Worm (Caenorhabditis elegans) whole organism, L1 larva: ENCODE measurements around the gene F53F8.3.

ENCODE experiments used
- C16A3.4 ChIP-seq: fragments of 150-350 bp; optimal IDR thresholded peaks from 2 replicates; lab custom pipeline; 2014; ENCODE audit warnings: missing biosample characterization, missing genetic modification characterization
- alr-1 ChIP-seq: fragments of 200-800 bp; sonication (Bioruptor generic); optimal IDR thresholded peaks from 2 replicates; lab custom pipeline; 2018; ENCODE audit warnings: borderline replicate concordance, mild to moderate bottlenecking, missing genetic modification characterization, missing compliant biosample characterization
- ama-1 ChIP-seq: fragments of 150-350 bp; optimal IDR thresholded peaks from 2 replicates; lab custom pipeline; 2014
- blmp-1 ChIP-seq: fragments of 150-350 bp; optimal IDR thresholded peaks from 2 replicates; lab custom pipeline; 2014; ENCODE audit warnings: missing biosample characterization, missing genetic modification characterization
- ceh-63 ChIP-seq: fragments of 200-800 bp; sonication (Bioruptor generic); optimal IDR thresholded peaks from 2 replicates; lab custom pipeline; 2018; ENCODE audit warnings: mild to moderate bottlenecking, missing genetic modification characterization, missing compliant biosample characterization
- ceh-8 ChIP-seq: fragments of 200-800 bp; sonication (Bioruptor generic); optimal IDR thresholded peaks from 2 replicates; lab custom pipeline; 2018; ENCODE audit warnings: mild to moderate bottlenecking, missing genetic modification characterization, moderate library complexity, missing compliant biosample characterization
- ceh-82 ChIP-seq, 3 experiments: fragments of 150-350 bp in 1 of 3; sonication (generic microtip) in 2 of 3; optimal IDR thresholded peaks; 2 replicates each; lab custom pipeline; 2014 to 2017; ENCODE audit warnings: missing biosample characterization in 3 of 3, missing genetic modification characterization in 3 of 3
- ceh-90 ChIP-seq: sonication (generic microtip); optimal IDR thresholded peaks from 2 replicates; lab custom pipeline; 2016; ENCODE audit warnings: missing genetic modification characterization, missing compliant biosample characterization
- ces-1 ChIP-seq: fragments of 150-350 bp; optimal IDR thresholded peaks from 2 replicates; lab custom pipeline; 2014; ENCODE audit warnings: missing biosample characterization, missing genetic modification reagents, missing genetic modification characterization
- dpl-1 ChIP-seq, 3 experiments: fragments of 150-350 bp in 2 of 3; sonication (generic microtip) in 1 of 3; optimal IDR thresholded peaks; 2 replicates each; lab custom pipeline; 2014 to 2017; ENCODE audit warnings: missing biosample characterization in 3 of 3, missing genetic modification characterization in 3 of 3, missing genetic modification reagents in 3 of 3
- dsc-1 ChIP-seq: sonication (generic microtip); optimal IDR thresholded peaks from 2 replicates; lab custom pipeline; 2016; ENCODE audit warnings: mild to moderate bottlenecking, missing genetic modification characterization, missing compliant biosample characterization
- efl-1 ChIP-seq, 4 experiments: fragments of 150-350 bp; optimal IDR thresholded peaks in 3 of 4; peaks in 1 of 4; 1 replicate in 1 of 4; 2 replicates in 3 of 4; lab custom pipeline; 2014; ENCODE audit warnings: missing biosample characterization in 2 of 4, missing genetic modification characterization in 2 of 4, missing genetic modification reagents in 2 of 4
- efl-3 ChIP-seq: fragments of 200-800 bp; sonication (Bioruptor generic); optimal IDR thresholded peaks from 2 replicates; lab custom pipeline; 2018; ENCODE audit warnings: mild to moderate bottlenecking, missing genetic modification characterization, missing compliant biosample characterization
- egl-27 ChIP-seq, 2 experiments: fragments of 150-350 bp in 1 of 2; sonication (generic microtip); optimal IDR thresholded peaks; 3 replicates each; lab custom pipeline; 2017 to 2018; ENCODE audit warnings: missing biosample characterization in 2 of 2, missing genetic modification characterization in 2 of 2, missing genetic modification reagents in 2 of 2
- elt-3 ChIP-seq, 6 experiments: fragments of 150-350 bp in 1 of 6; sonication (generic microtip); optimal IDR thresholded peaks; 2 replicates each; lab custom pipeline; 2017 to 2018; ENCODE audit warnings: missing biosample characterization in 6 of 6, missing genetic modification characterization in 6 of 6, inconsistent platforms in 1 of 6
- ets-5 ChIP-seq: fragments of 200-800 bp; sonication (Bioruptor generic); IDR thresholded peaks from 2 replicates; pipeline ENCODE4 v1.3.6; 2022; ENCODE audit warnings: missing genetic modification characterization, missing compliant biosample characterization
- fos-1 ChIP-seq: fragments of 150-350 bp; optimal IDR thresholded peaks from 2 replicates; lab custom pipeline; 2014; ENCODE audit warnings: missing biosample characterization, missing genetic modification characterization
- irx-1 ChIP-seq: sonication (generic microtip); optimal IDR thresholded peaks from 2 replicates; lab custom pipeline; 2016; ENCODE audit warnings: missing genetic modification characterization, missing compliant biosample characterization
- jun-1 ChIP-seq: fragments of 150-350 bp; optimal IDR thresholded peaks from 2 replicates; lab custom pipeline; 2014; ENCODE audit warnings: missing biosample characterization, missing genetic modification reagents, missing genetic modification characterization
- lin-13 ChIP-seq: fragments of 150-350 bp; optimal IDR thresholded peaks from 2 replicates; lab custom pipeline; 2014; ENCODE audit warnings: missing biosample characterization, missing genetic modification reagents, missing genetic modification characterization
- lin-14 ChIP-seq: fragments of 200-800 bp; sonication (Bioruptor generic); optimal IDR thresholded peaks from 2 replicates; lab custom pipeline; 2018; ENCODE audit warnings: mild to moderate bottlenecking, missing genetic modification characterization, moderate library complexity, missing compliant biosample characterization
- lin-15B ChIP-seq: fragments of 150-350 bp; sonication (generic microtip); optimal IDR thresholded peaks from 3 replicates; lab custom pipeline; 2014; ENCODE audit warnings: missing biosample characterization, missing genetic modification characterization
- lin-35 ChIP-seq, 2 experiments: fragments of 150-350 bp; optimal IDR thresholded peaks; 2 replicates each; lab custom pipeline; 2014; ENCODE audit warnings: missing biosample characterization in 2 of 2, missing genetic modification characterization in 2 of 2, missing genetic modification reagents in 2 of 2
- lir-3 ChIP-seq: sonication (generic microtip); optimal IDR thresholded peaks from 2 replicates; lab custom pipeline; 2016; ENCODE audit warnings: mild to moderate bottlenecking, missing genetic modification characterization, moderate library complexity, missing compliant biosample characterization; ENCODE audit not compliant: poor library complexity
- lsy-2 ChIP-seq, 2 experiments: fragments of 150-350 bp; optimal IDR thresholded peaks; 2 replicates each; lab custom pipeline; 2014; ENCODE audit warnings: missing biosample characterization in 2 of 2, missing genetic modification characterization in 2 of 2
- mdl-1 ChIP-seq, 2 experiments: fragments of 150-350 bp; optimal IDR thresholded peaks; 2 replicates each; lab custom pipeline; 2014 to 2017; ENCODE audit warnings: missing biosample characterization in 2 of 2, missing genetic modification characterization in 2 of 2, inconsistent platforms in 1 of 2
- nhr-11 ChIP-seq: fragments of 150-350 bp; optimal IDR thresholded peaks from 2 replicates; lab custom pipeline; 2014; ENCODE audit warnings: missing biosample characterization, missing genetic modification characterization
- nhr-20 ChIP-seq: sonication (generic microtip); optimal IDR thresholded peaks from 2 replicates; lab custom pipeline; 2016; ENCODE audit warnings: mild to moderate bottlenecking, missing genetic modification characterization, missing compliant biosample characterization
- nhr-47 ChIP-seq: sonication (generic microtip); optimal IDR thresholded peaks from 2 replicates; lab custom pipeline; 2016; ENCODE audit warnings: mild to moderate bottlenecking, missing genetic modification characterization, moderate library complexity, missing compliant biosample characterization
- nhr-71 ChIP-seq: sonication (generic microtip); optimal IDR thresholded peaks from 2 replicates; lab custom pipeline; 2016; ENCODE audit warnings: mild to moderate bottlenecking, missing genetic modification characterization, moderate library complexity, missing compliant biosample characterization
- nhr-77 ChIP-seq: fragments of 150-350 bp; optimal IDR thresholded peaks from 2 replicates; lab custom pipeline; 2014; ENCODE audit warnings: missing biosample characterization, missing genetic modification characterization
- nhr-84 ChIP-seq: sonication (generic microtip); optimal IDR thresholded peaks from 2 replicates; lab custom pipeline; 2017; ENCODE audit warnings: missing biosample characterization, missing genetic modification characterization
- pag-3 ChIP-seq: sonication (generic microtip); optimal IDR thresholded peaks from 2 replicates; lab custom pipeline; 2017; ENCODE audit warnings: missing genetic modification characterization, mild to moderate bottlenecking, missing compliant biosample characterization, antibody characterized with exemption, borderline replicate concordance; ENCODE audit not compliant: insufficient read depth
- pax-3 ChIP-seq: fragments of 200-800 bp; sonication (Bioruptor generic); optimal IDR thresholded peaks from 2 replicates; lab custom pipeline; 2018; ENCODE audit warnings: mild to moderate bottlenecking, missing genetic modification characterization, moderate library complexity, missing compliant biosample characterization
- rnt-1 ChIP-seq: sonication (generic microtip); optimal IDR thresholded peaks from 2 replicates; lab custom pipeline; 2016; ENCODE audit warnings: mild to moderate bottlenecking, missing genetic modification characterization, moderate library complexity, missing compliant biosample characterization
- skn-1 ChIP-seq: fragments of 150-350 bp; optimal IDR thresholded peaks from 2 replicates; lab custom pipeline; 2014; ENCODE audit warnings: missing biosample characterization, missing genetic modification characterization
- snu-23 ChIP-seq: sonication (generic microtip); optimal IDR thresholded peaks from 2 replicates; lab custom pipeline; 2016; ENCODE audit warnings: missing genetic modification characterization, missing compliant biosample characterization
- sptf-1 ChIP-seq: fragments of 150-350 bp; optimal IDR thresholded peaks from 2 replicates; lab custom pipeline; 2014; ENCODE audit warnings: missing biosample characterization, missing genetic modification characterization
- swsn-7 ChIP-seq: sonication (generic microtip); optimal IDR thresholded peaks from 2 replicates; lab custom pipeline; 2016; ENCODE audit warnings: missing genetic modification characterization, missing compliant biosample characterization
- tbx-2 ChIP-seq: sonication (generic microtip); optimal IDR thresholded peaks from 2 replicates; lab custom pipeline; 2016; ENCODE audit warnings: missing genetic modification characterization, missing compliant biosample characterization
- tlp-1 ChIP-seq: fragments of 150-350 bp; optimal IDR thresholded peaks from 2 replicates; lab custom pipeline; 2014; ENCODE audit warnings: missing biosample characterization, missing genetic modification characterization
- unc-30 ChIP-seq: sonication (generic microtip); optimal IDR thresholded peaks from 2 replicates; lab custom pipeline; 2017; ENCODE audit warnings: missing biosample characterization, missing genetic modification characterization
- unc-98 ChIP-seq: fragments of 200-800 bp; sonication (Bioruptor generic); IDR thresholded peaks from 2 replicates; pipeline ENCODE4 v1.3.6; 2022; ENCODE audit warnings: missing genetic modification characterization, missing compliant biosample characterization
- vab-15 ChIP-seq: sonication (generic microtip); optimal IDR thresholded peaks from 2 replicates; lab custom pipeline; 2017; ENCODE audit warnings: missing genotype, mild to moderate bottlenecking, missing genetic modification characterization, missing compliant biosample characterization
- zip-4 ChIP-seq: fragments of 200-800 bp; sonication (Bioruptor generic); optimal IDR thresholded peaks from 2 replicates; lab custom pipeline; 2018; ENCODE audit warnings: mild to moderate bottlenecking, missing genetic modification characterization, moderate library complexity, missing compliant biosample characterization
- ztf-4 ChIP-seq: fragments of 150-350 bp; optimal IDR thresholded peaks from 2 replicates; lab custom pipeline; 2014; ENCODE audit warnings: missing biosample characterization, missing genetic modification characterization

F53F8.3 gene

DNA sequence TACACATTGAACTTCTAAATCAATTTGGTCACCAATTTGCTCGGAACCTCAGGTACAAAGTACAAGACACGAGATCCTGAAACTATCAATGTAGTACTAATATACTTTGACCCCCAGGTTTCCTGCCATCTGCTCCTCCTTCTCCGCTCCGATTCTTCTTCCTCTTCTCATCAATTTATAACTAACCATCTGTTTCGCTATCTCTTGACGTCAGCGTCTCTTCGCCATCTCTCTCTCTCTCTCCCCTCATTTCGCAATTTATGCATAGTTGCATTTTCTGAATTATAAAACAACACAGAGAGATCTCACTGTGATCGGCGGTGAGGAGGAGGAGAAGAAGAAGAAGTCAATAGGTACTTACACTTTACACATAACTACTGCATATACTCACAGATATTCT lies 22.4 kb upstream of the F53F8.3 start (continued):
- TF ChIP-seq tbx-2 (peak; percentile 34), tlp-1 (no peak), vab-15 (tag; lab: Kevin White, UChicago) (no peak), fos-1 (tag; lab: Kevin White, UChicago) (no peak), irx-1 (peak; percentile 28), zip-4 (peak; percentile 59), egl-27 (tag; optimal IDR thresholded peaks at IDR 0.05; lab: Kevin White, UChicago) (no peak), lir-3 (tag; lab: Kevin White, UChicago) (peak; percentile 30), ets-5 (no peak), pag-3 (tag; lab: Kevin White, UChicago) (no peak), swsn-7 (tag; lab: Kevin White, UChicago) (peak; percentile 54), nhr-11 (tag; lab: Kevin White, UChicago) (no peak), ceh-63 (GFP tag; lab: Kevin White, UChicago) (no peak), nhr-20 (tag; lab: Kevin White, UChicago) (peak; percentile 30), mdl-1 (tag; optimal IDR thresholded peaks at IDR 0.05; lab: Kevin White, UChicago) (peak in 1 of 2 experiments; percentile 49), blmp-1 (tag; lab: Kevin White, UChicago) (peak; percentile 1), jun-1 (tag; lab: Kevin White, UChicago) (no peak), sptf-1 (no peak), ztf-4 (tag; lab: Kevin White, UChicago) (peak; percentile 74), C16A3.4 (tag; lab: Kevin White, UChicago) (peak; percentile 40), rnt-1 (peak; percentile 66), ama-1 (lab: Kevin White, UChicago) (peak; percentile 23), elt-3 (tag; optimal IDR thresholded peaks at IDR 0.05; lab: Kevin White, UChicago) (no peak), lin-15B (tag; lab: Kevin White, UChicago) (no peak), nhr-71 (peak; percentile 78), lin-35 (GFP tag; optimal IDR thresholded peaks at IDR 0.05; lab: Kevin White, UChicago) (peak in 1 of 2 experiments; percentile 20), ces-1 (GFP tag; lab: Kevin White, UChicago) (no peak), alr-1 (tag; lab: Kevin White, UChicago) (no peak), efl-3 (GFP tag; lab: Kevin White, UChicago) (no peak), nhr-84 (no peak), snu-23 (GFP tag; lab: Kevin White, UChicago) (peak; percentile 66)

DNA sequence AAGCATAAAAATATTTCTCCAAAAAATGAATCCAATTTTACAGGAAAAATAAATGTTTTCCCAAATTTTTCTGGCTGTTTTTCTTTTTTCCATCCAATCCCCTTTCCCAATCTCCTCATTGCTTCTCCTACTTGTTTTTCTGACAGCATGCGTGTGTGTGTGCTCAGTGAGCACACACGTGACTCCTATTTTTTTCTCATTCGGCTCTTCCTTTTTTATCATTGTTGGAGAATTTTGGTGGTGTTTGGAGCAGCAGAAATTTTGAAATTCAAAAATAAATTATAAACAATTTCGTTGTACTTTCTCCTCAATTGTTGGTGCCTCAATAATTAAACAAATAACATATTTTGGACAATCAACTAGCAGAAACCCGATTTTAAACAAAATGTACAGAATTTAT lies 21.3 kb upstream of the F53F8.3 start:
- peak; percentile 25 for TF ChIP-seq lin-14
- no peak for TF ChIP-seq unc-98
- no peak for TF ChIP-seq ceh-90
- TF ChIP-seq mdl-1 (tag; optimal IDR thresholded peaks at IDR 0.05; lab: Kevin White, UChicago): peak in 1 of 2 experiments; percentile 72
- TF ChIP-seq nhr-84: no peak
- TF ChIP-seq ces-1 (GFP tag; lab: Kevin White, UChicago): no peak
- peak; percentile 35 for TF ChIP-seq skn-1 (tag; lab: Kevin White, UChicago)
- no peak for TF ChIP-seq ceh-8 (GFP tag; lab: Kevin White, UChicago)
- peak in 1 of 3 experiments; percentile 15 for TF ChIP-seq ceh-82 (tag; optimal IDR thresholded peaks at IDR 0.05; lab: Kevin White, UChicago)
- no peak for TF ChIP-seq efl-1 (optimal IDR thresholded peaks at IDR 0.05; lab: Kevin White, UChicago)
- TF ChIP-seq efl-1 (GFP tag; optimal IDR thresholded peaks at IDR 0.05 in 1 of 2; lab: Kevin White, UChicago): peak in 1 of 2 experiments; percentile 0
- peak; percentile 18 for TF ChIP-seq nhr-71
- no peak for TF ChIP-seq nhr-77 (tag; lab: Kevin White, UChicago)
- TF ChIP-seq nhr-47 (tag; lab: Kevin White, UChicago): peak; percentile 3
- no peak for TF ChIP-seq dsc-1 (tag; lab: Kevin White, UChicago)
- no peak for TF ChIP-seq snu-23 (GFP tag; lab: Kevin White, UChicago)
- TF ChIP-seq rnt-1: peak; percentile 28
- peak; percentile 28 for TF ChIP-seq lin-13 (GFP tag; lab: Kevin White, UChicago)
- peak in 1 of 3 experiments; percentile 10 for TF ChIP-seq dpl-1 (GFP tag; optimal IDR thresholded peaks at IDR 0.05; lab: Kevin White, UChicago)
- TF ChIP-seq unc-30: no peak
- TF ChIP-seq lsy-2 (tag; optimal IDR thresholded peaks at IDR 0.05; lab: Kevin White, UChicago): peak in 1 of 2 experiments; percentile 6
- TF ChIP-seq pax-3 (tag; lab: Kevin White, UChicago): no peak
